Worm (Caenorhabditis elegans) whole organism, L4 larva: ENCODE results near the gene F45D3.4.

Source experiments
- F49E8.2 ChIP-seq: sonication (generic microtip); optimal IDR thresholded peaks from 2 replicates; lab custom pipeline; 2016; ENCODE audit warnings: missing compliant biosample characterization, mild to moderate bottlenecking, missing genetic modification characterization, borderline replicate concordance
- ZK546.5 ChIP-seq, 2 experiments: sonication (generic microtip); optimal IDR thresholded peaks; 2 replicates each; lab custom pipeline; 2017; ENCODE audit warnings: missing biosample characterization in 2 of 2, missing genetic modification characterization in 2 of 2
- duxl-1 ChIP-seq: sonication (generic microtip); optimal IDR thresholded peaks from 2 replicates; lab custom pipeline; 2016; ENCODE audit warnings: mild to moderate bottlenecking, missing genetic modification characterization, moderate library complexity, missing compliant biosample characterization; ENCODE audit not compliant: poor library complexity
- hmg-1.1 ChIP-seq: fragments of 200-800 bp; sonication (Bioruptor generic); IDR thresholded peaks from 2 replicates; pipeline ENCODE4 v1.3.6; 2022; ENCODE audit warnings: missing genetic modification reagents, missing genetic modification characterization, missing compliant biosample characterization
- lin-13 ChIP-seq: fragments of 150-350 bp; optimal IDR thresholded peaks from 2 replicates; lab custom pipeline; 2014; ENCODE audit warnings: missing biosample characterization, missing genetic modification reagents, missing genetic modification characterization
- lin-15B ChIP-seq: fragments of 150-350 bp; sonication (generic microtip); optimal IDR thresholded peaks from 3 replicates; lab custom pipeline; 2014; ENCODE audit warnings: missing biosample characterization, missing genetic modification characterization
- nhr-10 ChIP-seq: fragments of 150-350 bp; optimal IDR thresholded peaks from 2 replicates; lab custom pipeline; 2014; ENCODE audit warnings: missing biosample characterization, missing genetic modification characterization
- pha-4 ChIP-seq, 2 experiments: fragments of 150-350 bp in 1 of 2; fragments of 200-800 bp in 1 of 2; sonication (Bioruptor generic) in 1 of 2; IDR thresholded peaks in 1 of 2; optimal IDR thresholded peaks in 1 of 2; 2 replicates each; pipeline versions ENCODE4 v1.3.6 to Lab custom; 2014 to 2022; ENCODE audit warnings: missing genetic modification characterization in 2 of 2, missing genetic modification reagents in 2 of 2, missing biosample characterization in 1 of 2, missing compliant biosample characterization in 1 of 2
- snpc-1.2 ChIP-seq: fragments of 200-800 bp; sonication (Bioruptor generic); IDR thresholded peaks from 2 replicates; pipeline ENCODE4 v1.3.6; 2022; ENCODE audit warnings: missing genetic modification reagents, missing genetic modification characterization, missing compliant biosample characterization
- unc-130 ChIP-seq: sonication (generic microtip); optimal IDR thresholded peaks from 2 replicates; lab custom pipeline; 2016; ENCODE audit warnings: missing genetic modification reagents, missing genetic modification characterization, missing compliant biosample characterization
- ztf-11 ChIP-seq: fragments of 150-350 bp; optimal IDR thresholded peaks from 2 replicates; lab custom pipeline; 2014; ENCODE audit warnings: missing biosample characterization, missing genetic modification characterization

ce11 chrV:12570271-12570670, 17.3 kb upstream of the F45D3.4 start:
- no peak for TF ChIP-seq nhr-10 (tag; lab: Kevin White, UChicago)
- no peak for TF ChIP-seq lin-15B
- TF ChIP-seq snpc-1.2 (GFP tag; lab: Robert Waterston, UW): no peak
- TF ChIP-seq ZK546.5 (tag; optimal IDR thresholded peaks at IDR 0.05; lab: Kevin White, UChicago): no peak
- TF ChIP-seq lin-13 (GFP tag; lab: Kevin White, UChicago): no peak
- TF ChIP-seq hmg-1.1 (GFP tag; lab: Robert Waterston, UW): no peak
- TF ChIP-seq pha-4 (GFP tag; IDR thresholded peaks at IDR 0.05; lab: Robert Waterston, UW): no peak
- TF ChIP-seq pha-4 (tag; optimal IDR thresholded peaks at IDR 0.05; lab: Kevin White, UChicago): no peak
- TF ChIP-seq duxl-1 (tag; lab: Kevin White, UChicago): no peak
- no peak for TF ChIP-seq F49E8.2 (tag; lab: Kevin White, UChicago)
- no peak for TF ChIP-seq unc-130 (GFP tag; lab: Kevin White, UChicago)
- TF ChIP-seq ztf-11 (tag; lab: Kevin White, UChicago): no peak
